Fruit fly (Drosophila melanogaster) whole organism: ENCODE data around the gene Hrd3.

ENCODE experiments used
- CG8478 ChIP-seq: fragments of >200 bp; optimal IDR thresholded peaks from 2 replicates; lab custom pipeline; 2018; ENCODE audit warnings: inconsistent platforms
- Dll ChIP-seq: fragments of >200 bp; optimal IDR thresholded peaks from 2 replicates; lab custom pipeline; 2017
- EcR ChIP-seq, 2 experiments: fragments of >200 bp; optimal IDR thresholded peaks; 2 replicates each; lab custom pipeline; 2017; ENCODE audit warnings: missing biosample characterization in 2 of 2, missing genetic modification characterization in 2 of 2, missing genetic modification reagents in 2 of 2
- pan ChIP-seq: fragments of >200 bp; optimal IDR thresholded peaks from 2 replicates; lab custom pipeline; 2017
- psq ChIP-seq: fragments of >200 bp; optimal IDR thresholded peaks from 2 replicates; lab custom pipeline; 2017
- usp ChIP-seq: fragments of >200 bp; optimal IDR thresholded peaks from 2 replicates; lab custom pipeline; 2017; ENCODE audit warnings: missing biosample characterization, missing genetic modification characterization, mixed read lengths

DNA sequence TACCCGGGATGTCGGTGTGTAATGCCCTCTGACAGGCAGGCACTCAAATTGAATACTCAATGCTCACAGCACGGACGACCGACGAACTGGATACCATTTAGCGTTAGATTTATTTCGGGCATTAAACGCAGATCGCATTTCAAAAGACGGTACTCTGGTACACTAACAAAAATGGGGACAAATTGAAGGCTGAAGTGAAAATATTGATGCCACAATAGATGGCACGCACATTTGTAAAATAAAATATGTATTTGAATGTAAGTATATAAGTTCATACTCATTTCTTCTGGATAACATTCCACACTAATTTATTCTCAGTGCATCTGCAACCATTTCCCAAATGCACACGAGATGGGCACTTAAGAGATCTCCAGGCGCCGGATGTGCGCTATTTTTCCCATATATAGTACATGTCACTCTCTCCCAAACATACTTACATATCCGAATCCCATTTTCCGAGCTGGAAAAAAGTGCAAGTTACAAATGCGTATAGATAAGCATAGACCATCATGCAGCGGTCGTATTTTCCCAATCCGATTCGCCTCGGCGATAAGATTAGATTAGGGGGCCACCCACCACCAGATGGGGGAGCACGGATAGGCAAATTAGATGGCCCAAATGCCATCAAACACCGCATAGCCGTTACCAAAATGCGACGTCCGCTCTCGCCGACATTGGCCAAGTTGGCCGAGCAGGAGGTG is 48.7 kb downstream of the Hrd3 start, which contains the start of gene CG10301:
- no peak for TF ChIP-seq pan (lab: Kevin White, UChicago)
- no peak for TF ChIP-seq psq (lab: Kevin White, UChicago)
- TF ChIP-seq Dll (lab: Kevin White, UChicago): no peak
- TF ChIP-seq CG8478 (lab: Kevin White, UChicago): no peak
- TF ChIP-seq usp (GFP tag; lab: Kevin White, UChicago): no peak
- no peak for TF ChIP-seq EcR (GFP tag; optimal IDR thresholded peaks at IDR 0.05; lab: Kevin White, UChicago)
